Fruit fly (Drosophila melanogaster) whole organism, prepupa: ENCODE data around the gene Setd3.

ENCODE experiments used
- Blimp-1 ChIP-seq: fragments of 200-800 bp; sonication (Bioruptor generic); optimal IDR thresholded peaks from 3 replicates; lab custom pipeline; 2017; ENCODE audit warnings: missing biosample characterization, missing genetic modification characterization, mild to moderate bottlenecking, moderate library complexity, missing genetic modification reagents
- CG10631 ChIP-seq: fragments of 200-800 bp; sonication (Bioruptor generic); optimal IDR thresholded peaks from 2 replicates; lab custom pipeline; 2016; ENCODE audit warnings: missing biosample characterization, missing genetic modification characterization
- CG10669 ChIP-seq: fragments of 200-800 bp; sonication (Bioruptor generic); optimal IDR thresholded peaks from 3 replicates; lab custom pipeline; 2018; ENCODE audit warnings: missing biosample characterization, mild to moderate bottlenecking, missing genetic modification characterization, moderate library complexity
- CG11294 ChIP-seq: fragments of 200-800 bp; sonication (Bioruptor generic); IDR thresholded peaks from 2 replicates; pipeline ENCODE4 v1.3.6; 2022; ENCODE audit warnings: missing biosample characterization, missing genetic modification characterization
- CG11762 ChIP-seq: fragments of 200-800 bp; sonication (Bioruptor generic); optimal IDR thresholded peaks from 3 replicates; lab custom pipeline; 2016; ENCODE audit warnings: missing biosample characterization, missing genetic modification characterization; ENCODE audit not compliant: insufficient read depth
- CG11902 ChIP-seq: fragments of 200-800 bp; sonication (Bioruptor generic); optimal IDR thresholded peaks from 3 replicates; lab custom pipeline; 2016; ENCODE audit warnings: missing biosample characterization, missing genetic modification characterization
- CG1621 ChIP-seq: fragments of 200-800 bp; sonication (Bioruptor generic); optimal IDR thresholded peaks from 3 replicates; lab custom pipeline; 2018; ENCODE audit warnings: missing biosample characterization, mild to moderate bottlenecking, missing genetic modification characterization
- CG31627 ChIP-seq: fragments of 200-800 bp; sonication (Bioruptor generic); optimal IDR thresholded peaks from 3 replicates; lab custom pipeline; 2016; ENCODE audit warnings: missing biosample characterization, missing genetic modification characterization
- CG32006 ChIP-seq: fragments of 200-800 bp; sonication (Bioruptor generic); optimal IDR thresholded peaks from 3 replicates; lab custom pipeline; 2017; ENCODE audit warnings: missing biosample characterization, mild to moderate bottlenecking, missing genetic modification characterization
- CG3919 ChIP-seq: fragments of 200-800 bp; sonication (Bioruptor generic); optimal IDR thresholded peaks from 3 replicates; lab custom pipeline; 2016; ENCODE audit warnings: missing biosample characterization, missing genetic modification characterization
- CG6163 ChIP-seq: fragments of 200-800 bp; sonication (Bioruptor generic); IDR thresholded peaks from 3 replicates; pipeline ENCODE4 v1.3.6; 2022; ENCODE audit warnings: missing biosample characterization, missing genetic modification characterization
- CG6276 ChIP-seq: fragments of 200-800 bp; sonication (Bioruptor generic); optimal IDR thresholded peaks from 2 replicates; lab custom pipeline; 2017; ENCODE audit warnings: missing biosample characterization, mild to moderate bottlenecking, missing genetic modification characterization
- CG6792 ChIP-seq: fragments of 200-800 bp; sonication (Bioruptor generic); optimal IDR thresholded peaks from 3 replicates; lab custom pipeline; 2016; ENCODE audit warnings: missing biosample characterization, missing genetic modification characterization
- CG6808 ChIP-seq: fragments of 200-800 bp; sonication (Bioruptor generic); optimal IDR thresholded peaks from 3 replicates; lab custom pipeline; 2017; ENCODE audit warnings: missing biosample characterization, missing genetic modification characterization, mild to moderate bottlenecking, moderate library complexity, missing genetic modification reagents
- CG6854 ChIP-seq: fragments of 200-800 bp; sonication (Bioruptor generic); optimal IDR thresholded peaks from 2 replicates; lab custom pipeline; 2017; ENCODE audit warnings: missing biosample characterization, mild to moderate bottlenecking, missing genetic modification characterization
- CG7368 ChIP-seq: fragments of 200-800 bp; sonication (Bioruptor generic); optimal IDR thresholded peaks from 3 replicates; lab custom pipeline; 2016; ENCODE audit warnings: missing biosample characterization, missing genetic modification characterization
- CG8632 ChIP-seq: fragments of 200-800 bp; sonication (Bioruptor generic); optimal IDR thresholded peaks from 3 replicates; lab custom pipeline; 2016; ENCODE audit warnings: missing biosample characterization, missing genetic modification characterization
- CG9139 ChIP-seq: fragments of 200-800 bp; sonication (Bioruptor generic); optimal IDR thresholded peaks from 3 replicates; lab custom pipeline; 2017; ENCODE audit warnings: missing biosample characterization, mild to moderate bottlenecking, missing genetic modification characterization
- Eip75B ChIP-seq: fragments of 200-800 bp; sonication (Bioruptor generic); optimal IDR thresholded peaks from 3 replicates; lab custom pipeline; 2016; ENCODE audit warnings: missing biosample characterization, missing genetic modification characterization
- Eip78C ChIP-seq: fragments of 200-800 bp; sonication (Bioruptor generic); peaks from one replicate; lab custom pipeline; 2016; ENCODE audit warnings: missing biosample characterization, missing genetic modification characterization
- Ets21C ChIP-seq: fragments of 200-800 bp; sonication (Bioruptor generic); optimal IDR thresholded peaks from 3 replicates; lab custom pipeline; 2016; ENCODE audit warnings: missing biosample characterization, missing genetic modification characterization
- Ets96B ChIP-seq: fragments of 200-800 bp; optimal IDR thresholded peaks from 2 replicates; lab custom pipeline; 2019; ENCODE audit warnings: missing biosample characterization, mild to moderate bottlenecking, missing genetic modification characterization, moderate library complexity
- Gug ChIP-seq: fragments of 200-800 bp; sonication (Bioruptor generic); IDR thresholded peaks from 2 replicates; pipeline ENCODE4 v1.3.6; 2022; ENCODE audit warnings: missing biosample characterization, missing genetic modification characterization
- Hr38 ChIP-seq: sonication (Bioruptor generic); optimal IDR thresholded peaks from 2 replicates; lab custom pipeline; 2016; ENCODE audit warnings: missing biosample characterization, missing genetic modification characterization
- Hr39 ChIP-seq: fragments of 200-800 bp; sonication (Bioruptor generic); optimal IDR thresholded peaks from 2 replicates; lab custom pipeline; 2016; ENCODE audit warnings: missing biosample characterization, missing genetic modification characterization
- Lpt ChIP-seq: fragments of 200-800 bp; sonication (Bioruptor generic); optimal IDR thresholded peaks from 3 replicates; lab custom pipeline; 2016; ENCODE audit warnings: missing biosample characterization, missing genetic modification characterization
- Met ChIP-seq: fragments of 200-800 bp; sonication (Bioruptor generic); optimal IDR thresholded peaks from 3 replicates; lab custom pipeline; 2016; ENCODE audit warnings: missing biosample characterization, missing genetic modification characterization
- Sox102F ChIP-seq: fragments of 200-800 bp; sonication (Bioruptor generic); optimal IDR thresholded peaks from 2 replicates; lab custom pipeline; 2016; ENCODE audit warnings: missing biosample characterization, mild to moderate bottlenecking, missing genetic modification characterization
- Sox15 ChIP-seq: fragments of 200-800 bp; sonication (Bioruptor generic); optimal IDR thresholded peaks from 3 replicates; lab custom pipeline; 2016; ENCODE audit warnings: missing biosample characterization, missing genetic modification characterization
- achi ChIP-seq: fragments of 200-800 bp; sonication (Bioruptor generic); optimal IDR thresholded peaks from 3 replicates; lab custom pipeline; 2016; ENCODE audit warnings: missing biosample characterization, missing genetic modification characterization
- dac ChIP-seq: fragments of 200-800 bp; sonication (Bioruptor generic); optimal IDR thresholded peaks from 2 replicates; lab custom pipeline; 2017; ENCODE audit warnings: missing biosample characterization, mild to moderate bottlenecking, missing genetic modification characterization
- dsx ChIP-seq: fragments of 200-800 bp; optimal IDR thresholded peaks from 3 replicates; lab custom pipeline; 2019; ENCODE audit warnings: missing biosample characterization, mild to moderate bottlenecking, missing genetic modification characterization, moderate library complexity; ENCODE audit not compliant: poor library complexity, severe bottlenecking
- eg ChIP-seq: fragments of 200-800 bp; sonication (Bioruptor generic); IDR thresholded peaks from 3 replicates; pipeline ENCODE4 v1.3.6; 2022; ENCODE audit warnings: missing biosample characterization, missing genetic modification characterization
- fd59A ChIP-seq: fragments of 200-800 bp; sonication (Bioruptor generic); optimal IDR thresholded peaks from 2 replicates; lab custom pipeline; 2017; ENCODE audit warnings: missing biosample characterization, mild to moderate bottlenecking, missing genetic modification characterization, missing genetic modification reagents
- fd85E ChIP-seq: fragments of 200-800 bp; sonication (Bioruptor generic); optimal IDR thresholded peaks from 3 replicates; lab custom pipeline; 2016; ENCODE audit warnings: missing biosample characterization, missing genetic modification characterization
- fkh ChIP-seq: fragments of 200-800 bp; sonication (Bioruptor generic); optimal IDR thresholded peaks from 3 replicates; lab custom pipeline; 2017; ENCODE audit warnings: missing biosample characterization, mild to moderate bottlenecking, missing genetic modification characterization, moderate library complexity
- lz ChIP-seq: fragments of 200-800 bp; sonication (Bioruptor generic); optimal IDR thresholded peaks from 3 replicates; lab custom pipeline; 2016; ENCODE audit warnings: missing biosample characterization, missing genetic modification characterization
- net ChIP-seq: fragments of 200-800 bp; sonication (Bioruptor generic); optimal IDR thresholded peaks from 3 replicates; lab custom pipeline; 2016; ENCODE audit warnings: missing biosample characterization, missing genetic modification characterization
- pdm3 ChIP-seq: fragments of 200-800 bp; sonication (Bioruptor generic); optimal IDR thresholded peaks from 3 replicates; lab custom pipeline; 2016; ENCODE audit warnings: missing biosample characterization, missing genetic modification characterization
- salr ChIP-seq, 2 experiments: fragments of 200-800 bp; sonication (Bioruptor generic); optimal IDR thresholded peaks; 3 replicates each; lab custom pipeline; 2016 to 2018; ENCODE audit warnings: missing biosample characterization in 2 of 2, missing genetic modification characterization in 2 of 2, mild to moderate bottlenecking in 1 of 2
- spab ChIP-seq: fragments of 200-800 bp; sonication (Bioruptor generic); optimal IDR thresholded peaks from 2 replicates; lab custom pipeline; 2017; ENCODE audit warnings: missing biosample characterization, mild to moderate bottlenecking, missing genetic modification characterization, missing genetic modification reagents
- topi ChIP-seq: fragments of 200-800 bp; sonication (Bioruptor generic); optimal IDR thresholded peaks from 3 replicates; lab custom pipeline; 2016; ENCODE audit warnings: missing biosample characterization, missing genetic modification characterization
- vri ChIP-seq: fragments of 200-800 bp; sonication (Bioruptor generic); optimal IDR thresholded peaks from 3 replicates; lab custom pipeline; 2016; ENCODE audit warnings: missing biosample characterization, mild to moderate bottlenecking, missing genetic modification characterization

Gene Setd3

DNA sequence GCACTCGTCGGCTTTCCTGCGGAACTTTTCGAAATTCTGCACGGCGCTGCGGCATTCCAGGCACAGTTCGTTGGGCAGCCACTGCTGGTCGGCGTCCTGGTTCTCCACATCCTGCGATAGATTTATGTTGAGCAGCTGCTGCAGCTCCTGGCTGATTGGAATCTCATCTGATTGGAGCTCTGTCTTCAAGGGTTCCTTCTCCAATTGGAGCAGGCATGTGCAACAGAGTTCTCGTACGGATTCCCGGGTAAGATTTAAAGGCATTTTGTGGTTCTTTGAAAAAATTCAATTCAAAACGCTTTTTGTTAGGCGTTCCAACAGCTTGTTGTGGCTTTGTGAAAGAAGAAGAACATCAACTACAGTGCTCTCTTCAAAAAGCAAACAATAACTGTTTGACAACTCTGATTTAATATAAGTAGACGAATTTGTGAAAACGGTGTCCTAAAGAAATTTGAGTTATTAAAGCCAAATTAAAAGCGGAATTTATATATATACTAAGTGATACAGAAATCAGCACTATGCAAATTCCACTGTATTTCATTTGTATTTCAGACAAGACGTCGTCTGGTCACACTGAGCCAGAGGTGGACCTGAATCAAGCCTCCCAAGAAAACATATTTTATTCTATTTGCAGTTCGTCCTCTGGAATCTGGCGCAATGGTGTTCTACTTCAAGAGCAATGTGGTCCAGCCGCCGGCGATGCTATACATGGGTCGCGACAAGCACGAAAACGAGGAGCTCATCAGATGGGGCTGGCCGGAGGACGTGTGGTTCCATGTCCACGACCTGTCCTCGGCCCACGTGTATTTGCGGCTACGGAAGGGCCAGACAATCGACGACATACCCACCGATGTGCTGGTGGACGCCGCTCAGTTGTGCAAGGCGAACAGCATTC, 45.0 kb upstream of the Setd3 start, which contains the start of the genes CG3032 and CG4593 (continued):
- TF ChIP-seq dsx (GFP tag; lab: Kevin White, UChicago) (peak; percentile 79), vri (GFP tag; lab: Kevin White, UChicago) (peak; percentile 53), CG31627 (GFP tag; lab: Kevin White, UChicago) (peak; percentile 90), spab (peak; percentile 64), fd85E (peak; percentile 9), CG10631 (GFP tag; lab: Kevin White, UChicago) (peak; percentile 89), CG8632 (GFP tag; lab: Kevin White, UChicago) (peak; percentile 76), CG11762 (GFP tag; lab: Kevin White, UChicago) (peak; percentile 81), CG11294 (GFP tag; lab: Robert Waterston, UW) (peak; percentile 95), fd59A (GFP tag; lab: Kevin White, UChicago) (peak; percentile 59), Sox102F (GFP tag; lab: Kevin White, UChicago) (peak; percentile 84), achi (GFP tag; lab: Kevin White, UChicago) (peak; percentile 86), CG6808 (peak; percentile 57), Blimp-1 (GFP tag; lab: Kevin White, UChicago) (peak; percentile 43), Eip78C (GFP tag; lab: Kevin White, UChicago) (peak; percentile 97), salr (GFP tag; optimal IDR thresholded peaks at IDR 0.05; lab: Kevin White, UChicago) (peak; percentile 76 to 79)

DNA sequence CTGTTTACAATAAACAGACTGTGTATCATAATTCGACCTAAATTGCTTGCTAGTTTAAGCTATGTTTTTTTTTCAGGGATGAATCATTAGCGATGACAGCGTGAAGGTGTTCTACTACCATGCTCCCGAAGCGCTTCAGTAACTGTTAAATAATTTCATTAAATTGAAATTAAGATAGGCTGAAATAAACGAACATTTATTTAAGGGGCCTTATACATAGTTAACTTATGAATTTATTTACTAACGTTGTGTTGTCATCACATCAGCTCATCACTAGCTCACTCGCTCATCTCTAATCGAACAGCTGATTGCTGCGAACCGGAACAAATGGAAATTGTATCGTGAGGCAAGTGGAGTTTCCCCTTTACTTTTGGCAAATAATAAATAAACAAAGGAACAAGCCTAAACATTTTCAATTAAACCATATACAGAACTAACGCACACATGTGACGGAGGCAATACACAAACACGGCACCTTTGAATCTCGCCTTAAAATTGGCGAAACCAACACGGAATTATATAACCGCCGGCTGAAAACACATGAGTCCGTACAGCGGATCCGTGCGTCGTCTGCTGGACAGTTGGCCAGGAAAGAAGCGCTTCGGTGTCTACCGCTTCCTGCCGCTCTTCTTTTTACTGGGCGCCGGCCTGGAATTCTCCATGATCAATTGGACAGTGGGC, 42.7 kb upstream of the Setd3 start, which contains the start of the genes cm, sloth1 and sloth2:
cm (minus strand) TSS at position 83 of the 681 bp plus-strand sequence.
sloth1 (plus strand) TSS at position 295 of the 681 bp plus-strand sequence.
sloth2 (plus strand) TSS at position 295 of the 681 bp plus-strand sequence.
- TF ChIP-seq Ets96B (tag; lab: Kevin White, UChicago) = peak; percentile 72
- peak; percentile 80 for TF ChIP-seq eg
- peak; percentile 92 for TF ChIP-seq pdm3 (GFP tag; lab: Kevin White, UChicago)
- TF ChIP-seq fkh (GFP tag; lab: Kevin White, UChicago) = peak; percentile 62
- peak; percentile 85 for TF ChIP-seq Sox102F (GFP tag; lab: Kevin White, UChicago)
- peak; percentile 76 for TF ChIP-seq CG10669
- peak; percentile 74 for TF ChIP-seq Lpt (GFP tag; lab: Kevin White, UChicago)
- TF ChIP-seq CG6854 (GFP tag; lab: Kevin White, UChicago) = peak; percentile 30
- peak; percentile 68 for TF ChIP-seq CG11902 (GFP tag; lab: Kevin White, UChicago)
- peak; percentile 78 for TF ChIP-seq CG32006 (GFP tag; lab: Kevin White, UChicago)
- TF ChIP-seq CG6808 = peak; percentile 72
- TF ChIP-seq CG9139 (GFP tag; lab: Kevin White, UChicago) = peak; percentile 51
- peak; percentile 74 for TF ChIP-seq dsx (GFP tag; lab: Kevin White, UChicago)
- peak; percentile 87 for TF ChIP-seq CG6163 (GFP tag; lab: Robert Waterston, UW)
- peak; percentile 50 for TF ChIP-seq CG6276 (GFP tag; lab: Kevin White, UChicago)
- TF ChIP-seq salr (GFP tag; optimal IDR thresholded peaks at IDR 0.05; lab: Kevin White, UChicago) = peak; percentile 70 to 82
- TF ChIP-seq fd59A (GFP tag; lab: Kevin White, UChicago) = peak; percentile 66
- peak; percentile 76 for TF ChIP-seq dac (GFP tag; lab: Kevin White, UChicago)
- TF ChIP-seq CG3919 (GFP tag; lab: Kevin White, UChicago) = peak; percentile 84
- peak; percentile 68 for TF ChIP-seq CG7368 (GFP tag; lab: Kevin White, UChicago)
- TF ChIP-seq CG11762 (GFP tag; lab: Kevin White, UChicago) = peak; percentile 34
- peak; percentile 93 for TF ChIP-seq lz (GFP tag; lab: Kevin White, UChicago)
- TF ChIP-seq Sox15 = peak; percentile 80
- TF ChIP-seq CG6792 (GFP tag; lab: Kevin White, UChicago) = peak; percentile 84
- peak; percentile 87 for TF ChIP-seq topi (GFP tag; lab: Kevin White, UChicago)
- peak; percentile 84 for TF ChIP-seq CG8632 (GFP tag; lab: Kevin White, UChicago)
- peak; percentile 85 for TF ChIP-seq Eip75B (GFP tag; lab: Kevin White, UChicago)
- TF ChIP-seq spab = peak; percentile 50
- peak; percentile 87 for TF ChIP-seq Ets21C (GFP tag; lab: Kevin White, UChicago)
- TF ChIP-seq achi (GFP tag; lab: Kevin White, UChicago) = peak; percentile 85
- peak; percentile 91 for TF ChIP-seq Hr39 (GFP tag; lab: Kevin White, UChicago)
- peak; percentile 55; the same call in 1 of the 2 replicates for TF ChIP-seq Gug (GFP tag; lab: Robert Waterston, UW)
- peak; percentile 48 for TF ChIP-seq Hr38 (GFP tag; lab: Kevin White, UChicago)
- TF ChIP-seq Met (GFP tag; lab: Kevin White, UChicago) = peak; percentile 88
- peak; percentile 93 for TF ChIP-seq CG31627 (GFP tag; lab: Kevin White, UChicago)
- TF ChIP-seq net (GFP tag; lab: Kevin White, UChicago) = peak; percentile 84
- TF ChIP-seq Eip78C (GFP tag; lab: Kevin White, UChicago) = peak; percentile 95
- TF ChIP-seq CG1621 = peak; percentile 78
